Fruit fly (Drosophila melanogaster) whole organism, embryonic: Measurements from ENCODE around the gene CG13258.

ENCODE experiments used
- CG10274 ChIP-seq: fragments of 200-800 bp; sonication (Bioruptor generic); optimal IDR thresholded peaks from 3 replicates; lab custom pipeline; 2017; ENCODE audit warnings: missing biosample characterization, mild to moderate bottlenecking, missing genetic modification characterization
- CG12391 ChIP-seq: fragments of 200-800 bp; sonication (Bioruptor generic); optimal IDR thresholded peaks from 3 replicates; lab custom pipeline; 2018; ENCODE audit warnings: missing biosample characterization, mild to moderate bottlenecking, missing genetic modification characterization, moderate library complexity
- CG13775 ChIP-seq: fragments of 200-800 bp; sonication (Bioruptor generic); optimal IDR thresholded peaks from 3 replicates; lab custom pipeline; 2017; ENCODE audit warnings: missing biosample characterization, mild to moderate bottlenecking, missing genetic modification characterization
- CG13894 ChIP-seq: fragments of 200-800 bp; sonication (Bioruptor generic); optimal IDR thresholded peaks from 3 replicates; lab custom pipeline; 2018; ENCODE audit warnings: missing biosample characterization, mild to moderate bottlenecking, missing genetic modification characterization, moderate library complexity
- CG17612 ChIP-seq: fragments of 200-800 bp; sonication (Bioruptor generic); IDR thresholded peaks from 2 replicates; pipeline ENCODE4 v1.3.6; 2022; ENCODE audit warnings: missing biosample characterization, missing genetic modification characterization
- CG18011 ChIP-seq: fragments of 200-800 bp; sonication (Bioruptor generic); optimal IDR thresholded peaks from 2 replicates; lab custom pipeline; 2017; ENCODE audit warnings: missing biosample characterization, missing genetic modification characterization, mild to moderate bottlenecking, moderate library complexity, missing genotype
- CG2129 ChIP-seq: fragments of 200-800 bp; sonication (Bioruptor generic); IDR thresholded peaks from 2 replicates; pipeline ENCODE4 v1.3.6; 2022; ENCODE audit warnings: missing biosample characterization, missing genetic modification characterization; ENCODE audit not compliant: partially characterized antibody
- CG2875 ChIP-seq: fragments of 200-800 bp; sonication (Bioruptor generic); optimal IDR thresholded peaks from 2 replicates; lab custom pipeline; 2017; ENCODE audit warnings: missing biosample characterization, mild to moderate bottlenecking, missing genetic modification characterization, missing genetic modification reagents
- CG30403 ChIP-seq: fragments of 200-800 bp; sonication (Bioruptor generic); optimal IDR thresholded peaks from 3 replicates; lab custom pipeline; 2016; ENCODE audit warnings: missing biosample characterization, missing genetic modification characterization
- CG31388 ChIP-seq: fragments of 200-800 bp; sonication (Bioruptor generic); optimal IDR thresholded peaks from 2 replicates; lab custom pipeline; 2016; ENCODE audit warnings: missing biosample characterization, missing genetic modification characterization
- CG32532 ChIP-seq: fragments of 200-800 bp; sonication (Bioruptor generic); IDR thresholded peaks from 2 replicates; pipeline ENCODE4 v1.3.6; 2022; ENCODE audit warnings: missing biosample characterization, missing genetic modification characterization
- CG4404 ChIP-seq: fragments of 200-800 bp; sonication (Bioruptor generic); IDR thresholded peaks from 2 replicates; pipeline ENCODE4 v1.3.6; 2022; ENCODE audit warnings: missing biosample characterization, missing genetic modification characterization
- CG5953 ChIP-seq: fragments of 200-800 bp; sonication (Bioruptor generic); IDR thresholded peaks from 2 replicates; pipeline ENCODE4 v1.3.6; 2022; ENCODE audit warnings: missing biosample characterization, missing genetic modification characterization
- CG7556 ChIP-seq: fragments of 200-800 bp; sonication (Bioruptor generic); optimal IDR thresholded peaks from 2 replicates; lab custom pipeline; 2017; ENCODE audit warnings: missing biosample characterization, mild to moderate bottlenecking, missing genetic modification characterization
- CG7745 ChIP-seq: fragments of 200-800 bp; sonication (Bioruptor generic); optimal IDR thresholded peaks from 2 replicates; lab custom pipeline; 2018; ENCODE audit warnings: missing biosample characterization, mild to moderate bottlenecking, missing genetic modification characterization, moderate library complexity
- CoRest ChIP-seq: fragments of 200-800 bp; sonication (Bioruptor generic); optimal IDR thresholded peaks from 3 replicates; lab custom pipeline; 2018; ENCODE audit warnings: missing biosample characterization, mild to moderate bottlenecking, missing genetic modification characterization, moderate library complexity
- D19B ChIP-seq: fragments of 200-800 bp; sonication (Bioruptor generic); optimal IDR thresholded peaks from 2 replicates; lab custom pipeline; 2017; ENCODE audit warnings: missing biosample characterization, mild to moderate bottlenecking, missing genetic modification characterization
- HLH3B ChIP-seq: fragments of 200-800 bp; sonication (Bioruptor generic); IDR thresholded peaks from 2 replicates; pipeline ENCODE4 v1.3.6; 2022; ENCODE audit warnings: missing biosample characterization, missing genetic modification characterization
- Hr51 ChIP-seq, 2 experiments: fragments of 200-800 bp; sonication (Bioruptor generic); optimal IDR thresholded peaks; 2 replicates in 1 of 2; 3 replicates in 1 of 2; lab custom pipeline; 2016 to 2018; ENCODE audit warnings: missing biosample characterization in 2 of 2, missing genetic modification characterization in 2 of 2, mild to moderate bottlenecking in 1 of 2, moderate library complexity in 1 of 2
- Mrtf ChIP-seq: fragments of 200-800 bp; sonication (Bioruptor generic); IDR thresholded peaks from 3 replicates; pipeline ENCODE4 v1.3.6; 2022; ENCODE audit warnings: missing biosample characterization, missing genetic modification characterization
- Opbp ChIP-seq: fragments of 200-800 bp; sonication (Bioruptor generic); IDR thresholded peaks from 3 replicates; pipeline ENCODE4 v1.3.6; 2022; ENCODE audit warnings: missing biosample characterization, missing genetic modification characterization; ENCODE audit not compliant: partially characterized antibody
- Optix ChIP-seq: fragments of 200-800 bp; sonication (Bioruptor generic); IDR thresholded peaks from 3 replicates; pipeline ENCODE4 v1.3.6; 2022; ENCODE audit warnings: missing biosample characterization, missing genetic modification characterization
- Rx ChIP-seq: fragments of 200-800 bp; sonication (Bioruptor generic); IDR thresholded peaks from 2 replicates; pipeline ENCODE4 v1.3.6; 2022; ENCODE audit warnings: missing biosample characterization, missing genetic modification characterization
- Side ChIP-seq: fragments of 200-800 bp; sonication (Bioruptor generic); optimal IDR thresholded peaks from 2 replicates; lab custom pipeline; 2016; ENCODE audit warnings: missing biosample characterization, missing genetic modification characterization
- Sry-β ChIP-seq: fragments of 200-800 bp; sonication (Bioruptor generic); optimal IDR thresholded peaks from 2 replicates; lab custom pipeline; 2018; ENCODE audit warnings: missing biosample characterization, mild to moderate bottlenecking, missing genetic modification characterization, moderate library complexity
- ab ChIP-seq: fragments of 200-800 bp; sonication (Bioruptor generic); optimal IDR thresholded peaks from 2 replicates; lab custom pipeline; 2016; ENCODE audit warnings: missing biosample characterization, missing genetic modification characterization
- ash1 ChIP-seq: fragments of 200-800 bp; sonication (Bioruptor generic); optimal IDR thresholded peaks from 2 replicates; lab custom pipeline; 2018; ENCODE audit warnings: missing biosample characterization, mild to moderate bottlenecking, missing genetic modification characterization
- bab2 ChIP-seq: fragments of 200-800 bp; sonication (Bioruptor generic); optimal IDR thresholded peaks from 2 replicates; lab custom pipeline; 2016; ENCODE audit warnings: missing biosample characterization, missing genetic modification characterization
- dan ChIP-seq: fragments of 200-800 bp; sonication (Bioruptor generic); IDR thresholded peaks from 2 replicates; pipeline ENCODE4 v1.3.6; 2022; ENCODE audit warnings: missing biosample characterization, missing genetic modification characterization
- danr ChIP-seq: fragments of 200-800 bp; sonication (Bioruptor generic); IDR thresholded peaks from 2 replicates; pipeline ENCODE4 v1.3.6; 2022; ENCODE audit warnings: missing biosample characterization, missing genetic modification characterization
- dmrt11E ChIP-seq: fragments of 200-800 bp; sonication (Bioruptor generic); optimal IDR thresholded peaks from 3 replicates; lab custom pipeline; 2018; ENCODE audit warnings: missing biosample characterization, mild to moderate bottlenecking, missing genetic modification characterization, moderate library complexity
- dpn ChIP-seq, 2 experiments: fragments of 200-800 bp; sonication (Bioruptor generic); optimal IDR thresholded peaks; 3 replicates each; lab custom pipeline; 2016; ENCODE audit warnings: missing biosample characterization in 2 of 2, missing genetic modification characterization in 2 of 2
- ems ChIP-seq: fragments of 200-800 bp; sonication (Bioruptor generic); optimal IDR thresholded peaks from 3 replicates; lab custom pipeline; 2016; ENCODE audit warnings: missing biosample characterization, missing genetic modification characterization
- ewg ChIP-seq: fragments of 200-800 bp; sonication (Bioruptor generic); optimal IDR thresholded peaks from 3 replicates; lab custom pipeline; 2017; ENCODE audit warnings: mild to moderate bottlenecking, missing biosample characterization, missing genetic modification reagents, missing genetic modification characterization
- fd96Cb ChIP-seq: fragments of 200-800 bp; sonication (Bioruptor generic); optimal IDR thresholded peaks from 2 replicates; lab custom pipeline; 2018; ENCODE audit warnings: missing biosample characterization, mild to moderate bottlenecking, missing genetic modification characterization, moderate library complexity
- hbn ChIP-seq: fragments of 200-800 bp; sonication (Bioruptor generic); IDR thresholded peaks from 2 replicates; pipeline ENCODE4 v1.3.6; 2022; ENCODE audit warnings: missing biosample characterization, missing genetic modification characterization; ENCODE audit not compliant: partially characterized antibody
- insv ChIP-seq, 2 experiments: fragments of 200-800 bp; sonication (Bioruptor generic); optimal IDR thresholded peaks; 3 replicates each; lab custom pipeline; 2016 to 2018; ENCODE audit warnings: missing biosample characterization in 2 of 2, missing genetic modification characterization in 2 of 2
- kay ChIP-seq: fragments of 200-800 bp; sonication (Bioruptor generic); optimal IDR thresholded peaks from 2 replicates; lab custom pipeline; 2016; ENCODE audit warnings: missing biosample characterization, missing genetic modification characterization
- mirr ChIP-seq: fragments of 200-800 bp; sonication (Bioruptor generic); optimal IDR thresholded peaks from 3 replicates; lab custom pipeline; 2018; ENCODE audit warnings: missing biosample characterization, mild to moderate bottlenecking, missing genetic modification characterization
- pb ChIP-seq: fragments of 200-800 bp; sonication (Bioruptor generic); optimal IDR thresholded peaks from 3 replicates; lab custom pipeline; 2016; ENCODE audit warnings: missing biosample characterization, missing genetic modification characterization
- phol ChIP-seq: fragments of 200-800 bp; sonication (Bioruptor generic); optimal IDR thresholded peaks from 3 replicates; lab custom pipeline; 2018; ENCODE audit warnings: missing biosample characterization, mild to moderate bottlenecking, missing genetic modification characterization, moderate library complexity
- pum ChIP-seq: fragments of 200-800 bp; sonication (Bioruptor generic); optimal IDR thresholded peaks from 2 replicates; lab custom pipeline; 2016; ENCODE audit warnings: missing biosample characterization, missing genetic modification characterization
- scrt ChIP-seq: fragments of 200-800 bp; sonication (Bioruptor generic); optimal IDR thresholded peaks from 2 replicates; lab custom pipeline; 2018; ENCODE audit warnings: missing biosample characterization, mild to moderate bottlenecking, missing genetic modification characterization, moderate library complexity
- sisA ChIP-seq: fragments of 200-800 bp; sonication (Bioruptor generic); IDR thresholded peaks from 2 replicates; pipeline ENCODE4 v1.3.6; 2022; ENCODE audit warnings: missing biosample characterization, missing genetic modification characterization
- so ChIP-seq: fragments of 200-800 bp; sonication (Bioruptor generic); IDR thresholded peaks from 3 replicates; pipeline ENCODE4 v1.3.6; 2022; ENCODE audit warnings: missing biosample characterization, missing genetic modification characterization
- stwl ChIP-seq: fragments of 200-800 bp; sonication (Bioruptor generic); optimal IDR thresholded peaks from 3 replicates; lab custom pipeline; 2018; ENCODE audit warnings: missing biosample characterization, mild to moderate bottlenecking, missing genetic modification characterization, moderate library complexity
- tll ChIP-seq, 2 experiments: fragments of 200-800 bp in 1 of 2; fragments of >200 bp in 1 of 2; sonication (Bioruptor generic) in 1 of 2; optimal IDR thresholded peaks; 2 replicates each; lab custom pipeline; 2017 to 2019; ENCODE audit warnings: missing biosample characterization in 2 of 2, missing genetic modification characterization in 2 of 2, mild to moderate bottlenecking in 1 of 2, moderate library complexity in 1 of 2
- wor ChIP-seq: fragments of 200-800 bp; sonication (Bioruptor generic); IDR thresholded peaks from 2 replicates; pipeline ENCODE4 v1.3.6; 2022; ENCODE audit warnings: missing biosample characterization, missing genetic modification characterization
- z ChIP-seq: fragments of 200-800 bp; sonication (Bioruptor generic); IDR thresholded peaks from 3 replicates; pipeline ENCODE4 v1.3.6; 2022; ENCODE audit warnings: missing biosample characterization, missing genetic modification characterization
- zfh2 ChIP-seq: fragments of 200-800 bp; sonication (Bioruptor generic); optimal IDR thresholded peaks from 2 replicates; lab custom pipeline; 2016; ENCODE audit warnings: missing biosample characterization, missing genetic modification characterization

Gene CG13258

dm6 chr2L:16286360-16287005 is 6.3 kb downstream of the CG13258 start (continued):
- TF ChIP-seq CoRest (tag; lab: Kevin White, UChicago) (peak; percentile 80), hbn (no peak), dan (no peak), ab (no peak), CG4404 (GFP tag; lab: Robert Waterston, UW) (no peak), wor (no peak), stwl (tag; lab: Kevin White, UChicago) (no peak), kay (GFP tag; lab: Kevin White, UChicago) (no peak), sisA (GFP tag; lab: Robert Waterston, UW) (no peak), dpn (GFP tag; optimal IDR thresholded peaks at IDR 0.05; lab: Kevin White, UChicago) (peak; percentile 79 to 88), CG7556 (GFP tag; lab: Kevin White, UChicago) (peak; percentile 81), ewg (GFP tag; lab: Kevin White, UChicago) (peak; percentile 66), CG2875 (peak; percentile 59), so (GFP tag; lab: Robert Waterston, UW) (no peak), Rx (no peak), mirr (GFP tag; lab: Kevin White, UChicago) (peak; percentile 75), insv (GFP tag; optimal IDR thresholded peaks at IDR 0.05; lab: Kevin White, UChicago) (no peak), z (GFP tag; lab: Robert Waterston, UW) (no peak), CG10274 (GFP tag; lab: Kevin White, UChicago) (peak; percentile 75), CG18011 (GFP tag; lab: Kevin White, UChicago) (peak; percentile 73), CG31388 (GFP tag; lab: Kevin White, UChicago) (no peak), zfh2 (peak; percentile 87), D19B (peak; percentile 82), CG13775 (peak; percentile 85), CG7745 (tag; lab: Kevin White, UChicago) (peak; percentile 15), CG32532 (GFP tag; lab: Robert Waterston, UW) (no peak), bab2 (GFP tag; lab: Kevin White, UChicago) (peak; percentile 84), CG5953 (no peak), Mrtf (GFP tag; lab: Robert Waterston, UW) (no peak), CG17612 (no peak), CG13894 (tag; lab: Kevin White, UChicago) (peak; percentile 28), Opbp (GFP tag; lab: Robert Waterston, UW) (no peak), phol (tag; lab: Kevin White, UChicago) (peak; percentile 93), fd96Cb (tag; lab: Kevin White, UChicago) (peak; percentile 83), CG30403 (GFP tag; lab: Kevin White, UChicago) (peak; percentile 82), scrt (GFP tag; lab: Kevin White, UChicago) (peak; percentile 69), CG12391 (tag; lab: Kevin White, UChicago) (peak; percentile 90), ash1 (GFP tag; lab: Kevin White, UChicago) (peak; percentile 48), tll (GFP tag; optimal IDR thresholded peaks at IDR 0.05; lab: Kevin White, UChicago) (peak in 1 of 2 experiments; percentile 60), danr (GFP tag; lab: Robert Waterston, UW) (no peak), pum (GFP tag; lab: Kevin White, UChicago) (peak; percentile 71), Optix (no peak), Sry-β (GFP tag; lab: Kevin White, UChicago) (peak; percentile 86), pb (GFP tag; lab: Kevin White, UChicago) (peak; percentile 83), ems (GFP tag; lab: Kevin White, UChicago) (peak; percentile 21), Side (peak; percentile 72), CG2129 (GFP tag; lab: Robert Waterston, UW) (no peak), Hr51 (GFP tag; optimal IDR thresholded peaks at IDR 0.05; lab: Kevin White, UChicago) (peak; percentile 77 to 90), dmrt11E (tag; lab: Kevin White, UChicago) (peak; percentile 81), HLH3B (GFP tag; lab: Robert Waterston, UW) (no peak)
